Fruit fly (Drosophila melanogaster): ENCODE measurements around the gene Dup99B.

DNA sequence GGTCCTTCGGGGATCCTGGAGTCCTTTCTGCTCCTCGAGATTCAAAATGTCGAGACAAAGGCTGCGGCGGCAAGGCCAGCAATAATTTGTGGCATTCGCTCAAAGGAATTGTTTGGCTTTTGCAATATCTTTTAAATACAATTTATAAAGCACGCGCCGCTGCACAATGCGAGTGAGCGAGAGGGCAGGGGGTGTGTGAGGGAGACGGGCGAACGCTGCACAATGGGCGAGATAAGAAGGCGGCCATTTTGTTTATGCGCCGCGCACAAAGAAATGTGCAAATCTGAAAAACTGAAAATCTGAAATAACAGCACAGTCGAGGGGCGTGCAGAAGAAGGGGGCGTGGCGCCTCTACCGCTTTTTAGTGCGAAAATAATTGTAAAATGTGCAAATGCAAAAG is 6.9 kb downstream of the Dup99B start:
- TF ChIP-seq CTCF (optimal IDR thresholded peaks at IDR 0.05) (no peak), CG8478 (optimal IDR thresholded peaks at IDR 0.05) (no peak)

All from S2 (cell line).